Worm (Caenorhabditis elegans): Measurements from ENCODE around the gene end-3.

The end-3 gene

DNA sequence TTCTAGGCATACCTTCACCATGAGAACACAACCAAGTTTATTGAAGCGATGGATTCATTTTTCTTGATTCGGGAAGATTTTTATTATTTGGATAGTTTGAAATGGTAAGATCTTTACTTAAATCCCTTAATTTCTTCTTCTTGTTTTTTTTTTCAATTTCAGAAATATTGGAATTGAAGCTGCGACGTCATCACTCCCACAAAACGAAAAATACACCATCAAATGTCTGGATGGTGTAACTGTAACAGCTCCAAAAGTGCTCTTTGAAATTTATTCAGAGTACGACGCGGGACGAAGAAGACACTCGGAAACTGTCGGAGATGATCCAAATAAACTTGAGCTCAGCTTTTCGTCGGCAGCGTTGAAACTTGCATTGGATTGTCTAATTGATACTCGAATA lies 49.9 kb downstream of the end-3 start, which contains the start of gene D1086.21:
Gene D1086.21, plus strand, starts transcription at position 301 of the 400 bp plus-strand sequence.
- TF ChIP-seq nfya-2 (GFP tag; IDR thresholded peaks at IDR 0.05), result no peak
- TF ChIP-seq snpc-1.3 (tag; optimal IDR thresholded peaks at IDR 0.05; ENCODE audit: insufficient read depth), result no peak

All from whole organism, young adult.